Fruit fly (Drosophila melanogaster) whole organism, embryonic: Measurements from ENCODE around the gene CG4297.

ENCODE experiments used
- Blimp-1 ChIP-seq: fragments of 200-800 bp; sonication (Bioruptor generic); optimal IDR thresholded peaks from 3 replicates; lab custom pipeline; 2018; ENCODE audit warnings: missing biosample characterization, missing genetic modification characterization, mild to moderate bottlenecking, moderate library complexity, missing genetic modification reagents
- CG10565 ChIP-seq: fragments of 200-800 bp; sonication (Bioruptor generic); optimal IDR thresholded peaks from 3 replicates; lab custom pipeline; 2016; ENCODE audit warnings: missing biosample characterization, mild to moderate bottlenecking, missing genetic modification characterization
- CG10959 ChIP-seq: fragments of 200-800 bp; sonication (Bioruptor generic); IDR thresholded peaks from 2 replicates; pipeline ENCODE4 v1.3.6; 2022; ENCODE audit warnings: missing biosample characterization, missing genetic modification characterization
- CG12299 ChIP-seq: fragments of 200-800 bp; sonication (Bioruptor generic); optimal IDR thresholded peaks from 2 replicates; lab custom pipeline; 2018; ENCODE audit warnings: missing biosample characterization, mild to moderate bottlenecking, missing genetic modification characterization
- CG14965 ChIP-seq: fragments of 200-800 bp; sonication (Bioruptor generic); optimal IDR thresholded peaks from 2 replicates; lab custom pipeline; 2016; ENCODE audit warnings: missing biosample characterization, missing genetic modification characterization, borderline replicate concordance
- CG15479 ChIP-seq: fragments of 200-800 bp; sonication (Bioruptor generic); optimal IDR thresholded peaks from 3 replicates; lab custom pipeline; 2019; ENCODE audit warnings: missing biosample characterization, mild to moderate bottlenecking, missing genetic modification characterization, moderate library complexity
- CG17612 ChIP-seq: fragments of 200-800 bp; sonication (Bioruptor generic); IDR thresholded peaks from 2 replicates; pipeline ENCODE4 v1.3.6; 2022; ENCODE audit warnings: missing biosample characterization, missing genetic modification characterization
- CG18476 ChIP-seq: fragments of 200-800 bp; sonication (Bioruptor generic); optimal IDR thresholded peaks from 2 replicates; lab custom pipeline; 2016; ENCODE audit warnings: missing biosample characterization, mild to moderate bottlenecking, missing genetic modification characterization
- CG2199 ChIP-seq: fragments of 200-800 bp; sonication (Bioruptor generic); IDR thresholded peaks from 3 replicates; pipeline ENCODE4 v1.3.6; 2022; ENCODE audit warnings: missing biosample characterization, missing genetic modification characterization
- CG32772 ChIP-seq: fragments of 200-800 bp; sonication (Bioruptor generic); IDR thresholded peaks from 2 replicates; pipeline ENCODE4 v1.3.6; 2022; ENCODE audit warnings: missing biosample characterization, missing genetic modification characterization
- CG3407 ChIP-seq: fragments of 200-800 bp; sonication (Bioruptor generic); optimal IDR thresholded peaks from 2 replicates; lab custom pipeline; 2018; ENCODE audit warnings: missing biosample characterization, mild to moderate bottlenecking, missing genetic modification characterization
- CG3995 ChIP-seq: fragments of 200-800 bp; sonication (Bioruptor generic); optimal IDR thresholded peaks from 3 replicates; lab custom pipeline; 2016; ENCODE audit warnings: missing biosample characterization, missing genetic modification characterization
- CG4360 ChIP-seq: fragments of 200-800 bp; sonication (Bioruptor generic); IDR thresholded peaks from 2 replicates; pipeline ENCODE4 v1.3.6; 2022; ENCODE audit warnings: missing biosample characterization, missing genetic modification characterization
- CG5245 ChIP-seq: fragments of 200-800 bp; sonication (Bioruptor generic); optimal IDR thresholded peaks from 3 replicates; lab custom pipeline; 2016; ENCODE audit warnings: missing biosample characterization, missing genetic modification characterization
- CG6654 ChIP-seq: fragments of 200-800 bp; sonication (Bioruptor generic); optimal IDR thresholded peaks from 2 replicates; lab custom pipeline; 2017; ENCODE audit warnings: missing biosample characterization, mild to moderate bottlenecking, missing genetic modification characterization
- CG6683 ChIP-seq: fragments of 200-800 bp; sonication (Bioruptor generic); optimal IDR thresholded peaks from 2 replicates; lab custom pipeline; 2017; ENCODE audit warnings: missing biosample characterization, mild to moderate bottlenecking, missing genetic modification characterization, missing genetic modification reagents
- CG6689 ChIP-seq: fragments of 200-800 bp; sonication (Bioruptor generic); IDR thresholded peaks from 2 replicates; pipeline ENCODE4 v1.3.6; 2022; ENCODE audit warnings: missing biosample characterization, missing genetic modification characterization
- CG7271 ChIP-seq: fragments of 200-800 bp; sonication (Bioruptor generic); optimal IDR thresholded peaks from 2 replicates; lab custom pipeline; 2018; ENCODE audit warnings: missing biosample characterization, mild to moderate bottlenecking, missing genetic modification characterization, moderate library complexity
- CG7786 ChIP-seq: fragments of 200-800 bp; sonication (Bioruptor generic); optimal IDR thresholded peaks from 2 replicates; lab custom pipeline; 2016; ENCODE audit warnings: missing biosample characterization, missing genetic modification characterization
- CG8478 ChIP-seq: fragments of >200 bp; optimal IDR thresholded peaks from 2 replicates; lab custom pipeline; 2018
- CG9609 ChIP-seq: fragments of 200-800 bp; sonication (Bioruptor generic); optimal IDR thresholded peaks from 3 replicates; lab custom pipeline; 2016; ENCODE audit warnings: missing biosample characterization, missing genetic modification characterization
- Dll ChIP-seq: fragments of 200-800 bp; sonication (Bioruptor generic); IDR thresholded peaks from 4 replicates; pipeline ENCODE4 v1.3.6; 2022; ENCODE audit warnings: missing biosample characterization, missing genetic modification characterization; ENCODE audit not compliant: partially characterized antibody
- Dref ChIP-seq: fragments of 200-800 bp; sonication (Bioruptor generic); IDR thresholded peaks from 2 replicates; pipeline ENCODE4 v1.3.6; 2022; ENCODE audit warnings: missing biosample characterization, missing genetic modification characterization
- Drgx ChIP-seq: fragments of 200-800 bp; sonication (Bioruptor generic); IDR thresholded peaks from 2 replicates; pipeline ENCODE4 v1.3.6; 2022; ENCODE audit warnings: missing biosample characterization, missing genetic modification characterization
- GATAe ChIP-seq: fragments of 200-800 bp; sonication (Bioruptor generic); conservative IDR thresholded peaks from 2 replicates; pipeline ENCODE4 v1.3.6; 2022; ENCODE audit warnings: missing biosample characterization, missing genetic modification characterization
- Gug ChIP-seq: fragments of 200-800 bp; sonication (Bioruptor generic); IDR thresholded peaks from 4 replicates; pipeline ENCODE4 v1.3.6; 2022; ENCODE audit warnings: missing biosample characterization, missing genetic modification characterization
- H15 ChIP-seq: fragments of 200-800 bp; sonication (Bioruptor generic); IDR thresholded peaks from 3 replicates; pipeline ENCODE4 v1.3.6; 2022; ENCODE audit warnings: missing biosample characterization, missing genetic modification characterization
- HHEX ChIP-seq: fragments of 200-800 bp; sonication (Bioruptor generic); optimal IDR thresholded peaks from 3 replicates; lab custom pipeline; 2017; ENCODE audit warnings: missing biosample characterization, mild to moderate bottlenecking, missing genetic modification characterization, missing genetic modification reagents
- Hr51 ChIP-seq, 2 experiments: fragments of 200-800 bp; sonication (Bioruptor generic); optimal IDR thresholded peaks; 2 replicates in 1 of 2; 3 replicates in 1 of 2; lab custom pipeline; 2016 to 2018; ENCODE audit warnings: missing biosample characterization in 2 of 2, missing genetic modification characterization in 2 of 2, mild to moderate bottlenecking in 1 of 2, moderate library complexity in 1 of 2
- Max ChIP-seq: fragments of 200-800 bp; sonication (Bioruptor generic); optimal IDR thresholded peaks from 2 replicates; lab custom pipeline; 2016; ENCODE audit warnings: missing biosample characterization, mild to moderate bottlenecking, missing genetic modification characterization
- Nf-YB ChIP-seq: fragments of 200-800 bp; sonication (Bioruptor generic); optimal IDR thresholded peaks from 3 replicates; lab custom pipeline; 2019; ENCODE audit warnings: missing biosample characterization, mild to moderate bottlenecking, missing genetic modification characterization, moderate library complexity
- Ravus ChIP-seq: fragments of 200-800 bp; sonication (Bioruptor generic); IDR thresholded peaks from 2 replicates; pipeline ENCODE4 v1.3.6; 2022; ENCODE audit warnings: missing biosample characterization, missing genetic modification characterization
- cato ChIP-seq: fragments of 200-800 bp; sonication (Bioruptor generic); optimal IDR thresholded peaks from 2 replicates; lab custom pipeline; 2016; ENCODE audit warnings: missing biosample characterization, missing genetic modification characterization, borderline replicate concordance
- chif ChIP-seq, 2 experiments: fragments of 200-800 bp; sonication (Bioruptor generic); optimal IDR thresholded peaks; 3 replicates each; lab custom pipeline; 2016; ENCODE audit warnings: missing biosample characterization in 2 of 2, missing genetic modification characterization in 2 of 2
- ci ChIP-seq: fragments of 200-800 bp; sonication (Bioruptor generic); IDR thresholded peaks from 3 replicates; pipeline ENCODE4 v1.3.6; 2022; ENCODE audit warnings: missing biosample characterization, missing genetic modification characterization
- crp ChIP-seq, 2 experiments: fragments of 200-800 bp; sonication (Bioruptor generic); optimal IDR thresholded peaks; 2 replicates in 1 of 2; 3 replicates in 1 of 2; lab custom pipeline; 2017; ENCODE audit warnings: missing biosample characterization in 2 of 2, missing genetic modification characterization in 2 of 2, mild to moderate bottlenecking in 1 of 2, moderate library complexity in 1 of 2
- cwo ChIP-seq: fragments of 200-800 bp; sonication (Bioruptor generic); optimal IDR thresholded peaks from 3 replicates; lab custom pipeline; 2017; ENCODE audit warnings: missing biosample characterization, missing genetic modification characterization, mild to moderate bottlenecking, moderate library complexity, missing genetic modification reagents
- disco-r ChIP-seq: fragments of 200-800 bp; sonication (Bioruptor generic); optimal IDR thresholded peaks from 2 replicates; lab custom pipeline; 2016; ENCODE audit warnings: missing biosample characterization, missing genetic modification characterization
- ems ChIP-seq: fragments of 200-800 bp; sonication (Bioruptor generic); optimal IDR thresholded peaks from 3 replicates; lab custom pipeline; 2016; ENCODE audit warnings: missing biosample characterization, missing genetic modification characterization
- en ChIP-seq: fragments of 200-800 bp; sonication (Bioruptor generic); optimal IDR thresholded peaks from 2 replicates; lab custom pipeline; 2016; ENCODE audit warnings: missing biosample characterization, missing genetic modification characterization
- eve ChIP-seq, 2 experiments: fragments of >200 bp; optimal IDR thresholded peaks; 2 replicates each; lab custom pipeline; 2017; ENCODE audit warnings: missing biosample characterization in 2 of 2, missing genetic modification characterization in 2 of 2
- fru ChIP-seq: fragments of >200 bp; optimal IDR thresholded peaks from 2 replicates; lab custom pipeline; 2017
- hth ChIP-seq: fragments of >200 bp; optimal IDR thresholded peaks from 2 replicates; lab custom pipeline; 2017; ENCODE audit warnings: inconsistent platforms
- knrl ChIP-seq: fragments of 200-800 bp; sonication (Bioruptor generic); IDR thresholded peaks from 3 replicates; pipeline ENCODE4 v1.3.6; 2022; ENCODE audit warnings: missing biosample characterization, missing genetic modification characterization; ENCODE audit not compliant: partially characterized antibody
- lola ChIP-seq, 3 experiments: fragments of >200 bp in 2 of 3; fragments of 200-800 bp in 1 of 3; sonication (Bioruptor generic) in 1 of 3; optimal IDR thresholded peaks; 2 replicates each; lab custom pipeline; 2017 to 2019; ENCODE audit warnings: missing biosample characterization in 3 of 3, missing genetic modification characterization in 3 of 3, mild to moderate bottlenecking in 1 of 3, moderate library complexity in 1 of 3
- mam ChIP-seq: fragments of 200-800 bp; sonication (Bioruptor generic); optimal IDR thresholded peaks from 3 replicates; lab custom pipeline; 2016; ENCODE audit warnings: missing biosample characterization, missing genetic modification characterization
- schlank ChIP-seq: fragments of 200-800 bp; sonication (Bioruptor generic); optimal IDR thresholded peaks from 2 replicates; lab custom pipeline; 2018; ENCODE audit warnings: missing biosample characterization, mild to moderate bottlenecking, missing genetic modification characterization
- shn ChIP-seq: fragments of 200-800 bp; sonication (Bioruptor generic); optimal IDR thresholded peaks from 3 replicates; lab custom pipeline; 2016; ENCODE audit warnings: missing biosample characterization, missing genetic modification characterization
- ssp ChIP-seq: fragments of 200-800 bp; sonication (Bioruptor generic); IDR thresholded peaks from 2 replicates; pipeline ENCODE4 v1.3.6; 2022; ENCODE audit warnings: missing biosample characterization, missing genetic modification characterization
- tna ChIP-seq: fragments of 200-800 bp; sonication (Bioruptor generic); IDR thresholded peaks from 2 replicates; pipeline ENCODE4 v1.3.6; 2022; ENCODE audit warnings: missing biosample characterization, missing genetic modification characterization; ENCODE audit not compliant: partially characterized antibody

CG4297 gene

DNA sequence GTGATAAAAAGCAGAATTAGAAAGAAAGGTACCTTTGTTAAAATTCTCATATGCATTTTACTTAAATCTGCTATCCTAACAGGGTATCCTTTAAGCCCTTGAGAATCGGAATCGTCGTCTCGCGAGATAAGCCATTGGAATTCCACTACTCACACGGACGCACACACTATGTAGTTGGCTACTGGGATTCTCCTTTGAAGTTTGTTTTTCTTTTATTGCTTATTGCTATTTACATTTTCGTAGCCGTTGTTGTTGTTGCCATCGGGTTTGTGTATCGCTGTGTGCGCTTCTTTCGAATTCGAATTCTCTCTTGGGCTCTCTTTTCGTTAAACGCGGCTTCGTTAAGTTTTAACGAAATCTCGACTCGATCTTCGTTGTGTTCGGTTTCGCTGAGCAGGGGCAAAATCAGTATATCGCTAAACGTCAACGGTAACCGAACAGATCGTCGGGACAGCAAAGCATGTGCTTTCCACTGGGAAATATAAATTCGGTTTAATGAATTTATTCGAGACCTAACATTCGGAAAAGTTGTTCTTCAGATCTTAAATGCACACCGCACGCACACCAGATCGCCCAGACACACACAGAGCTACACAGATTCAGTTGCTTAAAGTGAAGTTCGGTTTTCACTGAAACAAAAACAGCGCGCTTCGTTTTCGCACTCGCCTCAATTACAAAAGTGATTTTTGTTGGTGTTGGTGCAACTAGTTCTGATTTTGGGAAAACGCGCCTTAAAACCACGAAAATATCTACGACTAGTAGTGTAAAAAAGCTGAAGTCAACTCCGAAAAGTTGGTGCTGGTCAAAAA is 41.0 kb downstream of the CG4297 start, which contains the start of gene ex (continued):
- TF ChIP-seq Nf-YB (GFP tag; lab: Kevin White, UChicago): peak; percentile 43
- no peak for TF ChIP-seq cato (GFP tag; lab: Kevin White, UChicago)
- no peak for TF ChIP-seq Max
- TF ChIP-seq CG18476: no peak
- TF ChIP-seq GATAe (GFP tag; lab: Robert Waterston, UW): no peak
- peak; percentile 65 for TF ChIP-seq CG12299 (tag; lab: Kevin White, UChicago)
- no peak for TF ChIP-seq tna (GFP tag; lab: Robert Waterston, UW)
- no peak for TF ChIP-seq CG9609
- peak; percentile 33 for TF ChIP-seq CG6683
- TF ChIP-seq HHEX (GFP tag; lab: Kevin White, UChicago): peak; percentile 49
- TF ChIP-seq CG4360 (GFP tag; lab: Robert Waterston, UW): peak; percentile 98
- TF ChIP-seq CG3407: peak; percentile 73
- no peak for TF ChIP-seq mam (GFP tag; lab: Kevin White, UChicago)
- TF ChIP-seq fru (lab: Kevin White, UChicago): no peak
- TF ChIP-seq CG10959 (GFP tag; lab: Robert Waterston, UW): no peak
- no peak for TF ChIP-seq CG2199
- no peak for TF ChIP-seq CG7786 (GFP tag; lab: Kevin White, UChicago)
- no peak for TF ChIP-seq Dll
- TF ChIP-seq Hr51 (GFP tag; optimal IDR thresholded peaks at IDR 0.05; lab: Kevin White, UChicago): peak; percentile 7 to 13
- no peak for TF ChIP-seq CG3995 (GFP tag; lab: Kevin White, UChicago)
- no peak for TF ChIP-seq Ravus
- TF ChIP-seq crp (GFP tag; optimal IDR thresholded peaks at IDR 0.05; lab: Kevin White, UChicago): no peak
- peak; percentile 40 for TF ChIP-seq cwo (GFP tag; lab: Kevin White, UChicago)
- no peak for TF ChIP-seq hth (lab: Kevin White, UChicago)
- peak in 1 of 2 experiments; percentile 65 for TF ChIP-seq eve (GFP tag; optimal IDR thresholded peaks at IDR 0.05; lab: Kevin White, UChicago)
- TF ChIP-seq Gug (GFP tag; lab: Robert Waterston, UW): no peak
- TF ChIP-seq CG6654 (GFP tag; lab: Kevin White, UChicago): no peak
- TF ChIP-seq CG6689 (GFP tag; lab: Robert Waterston, UW): no peak
- no peak for TF ChIP-seq CG7271 (tag; lab: Kevin White, UChicago)
- TF ChIP-seq CG14965 (GFP tag; lab: Kevin White, UChicago): peak; percentile 14
- no peak for TF ChIP-seq knrl (GFP tag; lab: Robert Waterston, UW)
- no peak for TF ChIP-seq Drgx
- TF ChIP-seq CG5245: no peak
- peak; percentile 88 for TF ChIP-seq ci
- TF ChIP-seq disco-r (GFP tag; lab: Kevin White, UChicago): no peak
- no peak for TF ChIP-seq CG32772
- no peak for TF ChIP-seq CG8478 (lab: Kevin White, UChicago)
- TF ChIP-seq CG17612 (GFP tag; lab: Robert Waterston, UW): no peak
- TF ChIP-seq H15 (GFP tag; lab: Robert Waterston, UW): no peak
- TF ChIP-seq ems (GFP tag; lab: Kevin White, UChicago): no peak
- no peak for TF ChIP-seq Dref (GFP tag; lab: Robert Waterston, UW)
- TF ChIP-seq schlank (tag; lab: Kevin White, UChicago): peak; percentile 74
- TF ChIP-seq ssp (GFP tag; lab: Robert Waterston, UW): no peak
- peak; percentile 50 for TF ChIP-seq shn (GFP tag; lab: Kevin White, UChicago)
- peak in 1 of 2 experiments; percentile 37 for TF ChIP-seq chif (GFP tag; optimal IDR thresholded peaks at IDR 0.05; lab: Kevin White, UChicago)
- TF ChIP-seq lola (GFP tag; optimal IDR thresholded peaks at IDR 0.05; lab: Kevin White, UChicago): no peak
- peak; percentile 7 for TF ChIP-seq en (GFP tag; lab: Kevin White, UChicago)
- TF ChIP-seq Blimp-1 (GFP tag; lab: Kevin White, UChicago): peak; percentile 48
- no peak for TF ChIP-seq CG15479 (GFP tag; lab: Kevin White, UChicago)
- no peak for TF ChIP-seq CG10565 (GFP tag; lab: Kevin White, UChicago)
